Fruit fly (Drosophila melanogaster) Kc167 (cell line): Measurements from ENCODE around the gene CG5447.

Experiments
- Myc ChIP-seq: fragments of >200 bp; optimal IDR thresholded peaks from 2 replicates; lab custom pipeline; 2017; ENCODE audit warnings: missing external identifiers
- psq ChIP-seq: fragments of >200 bp; optimal IDR thresholded peaks from 2 replicates; lab custom pipeline; 2017; ENCODE audit warnings: missing external identifiers
- ttk ChIP-seq: sonication (Bioruptor generic); optimal IDR thresholded peaks from 2 replicates; lab custom pipeline; 2017; ENCODE audit warnings: missing external identifiers

- TF ChIP-seq psq (lab: Kevin White, UChicago) (no peak), ttk (no peak), Myc (lab: Kevin White, UChicago) (no peak)
These were observed 15.8 kb upstream of the CG5447 start for dm6 chr3R:26436540-26436939.
